Worm (Caenorhabditis elegans): ENCODE measurements around the gene fbxb-44.

Gene fbxb-44

ce11 chrII:1576030-1576429, 37.3 kb downstream of the fbxb-44 start, which contains the start of gene K05F6.10:
Gene K05F6.10, minus strand, starts transcription at chrII:1576130.
- TF ChIP-seq unc-86 (tag; optimal IDR thresholded peaks at IDR 0.05) (no peak), unc-42 (tag; optimal IDR thresholded peaks at IDR 0.05) (no peak), ahr-1 (tag; optimal IDR thresholded peaks at IDR 0.05) (no peak), lim-6 (tag; optimal IDR thresholded peaks at IDR 0.05) (no peak), syd-9 (tag; optimal IDR thresholded peaks at IDR 0.05) (no peak), mec-3 (tag; optimal IDR thresholded peaks at IDR 0.05; ENCODE audit: borderline replicate concordance) (no peak)

- TF ChIP-seq unc-86 (tag; optimal IDR thresholded peaks at IDR 0.05) (no peak), sox-4 (tag; optimal IDR thresholded peaks at IDR 0.05) (no peak), dmd-4 (tag; optimal IDR thresholded peaks at IDR 0.05; ENCODE audit: borderline replicate concordance) (no peak), pqm-1 (tag; optimal IDR thresholded peaks at IDR 0.05) (no peak), ttx-3 (tag; optimal IDR thresholded peaks at IDR 0.05) (no peak), unc-3 (GFP tag; conservative IDR thresholded peaks at IDR 0.05) (no peak), unc-3 (tag; optimal IDR thresholded peaks at IDR 0.05) (no peak), ceh-18 (tag; optimal IDR thresholded peaks at IDR 0.05) (no peak), gmeb-2 (tag; optimal IDR thresholded peaks at IDR 0.05) (no peak), ceh-9 (tag; optimal IDR thresholded peaks at IDR 0.05) (no peak), pha-4 (tag; optimal IDR thresholded peaks at IDR 0.05) (no peak), dve-1 (tag; optimal IDR thresholded peaks at IDR 0.05) (no peak), elt-2 (tag; optimal IDR thresholded peaks at IDR 0.05) (no peak), hlh-30 (tag; optimal IDR thresholded peaks at IDR 0.05; ENCODE audit: insufficient read depth) (no peak), madf-2 (tag; optimal IDR thresholded peaks at IDR 0.05) (no peak)
These were observed 38.1 kb downstream of the fbxb-44 start for ce11 chrII:1576772-1577171.

- TF ChIP-seq elt-4 (tag; optimal IDR thresholded peaks at IDR 0.05) (no peak), T23F11.4 (GFP tag; optimal IDR thresholded peaks at IDR 0.05) (no peak), rnt-1 (tag; optimal IDR thresholded peaks at IDR 0.05) (no peak), hlh-30 (tag; optimal IDR thresholded peaks at IDR 0.05; ENCODE audit: insufficient read depth) (no peak), madf-2 (tag; optimal IDR thresholded peaks at IDR 0.05) (no peak), che-1 (tag; optimal IDR thresholded peaks at IDR 0.05) (no peak), lim-6 (tag; optimal IDR thresholded peaks at IDR 0.05) (no peak), sox-2 (GFP tag; IDR thresholded peaks at IDR 0.05) (no peak), odd-2 (tag; optimal IDR thresholded peaks at IDR 0.05) (no peak), nhr-232 (tag; optimal IDR thresholded peaks at IDR 0.05) (no peak), ceh-18 (tag; optimal IDR thresholded peaks at IDR 0.05) (no peak), gmeb-2 (tag; optimal IDR thresholded peaks at IDR 0.05) (no peak), ceh-19 (GFP tag; optimal IDR thresholded peaks at IDR 0.05) (no peak), pag-3 (tag; optimal IDR thresholded peaks at IDR 0.05; ENCODE audit: borderline replicate concordance) (no peak), hlh-15 (tag; optimal IDR thresholded peaks at IDR 0.05) (no peak), F13H6.1 (tag; optimal IDR thresholded peaks at IDR 0.05) (no peak)
These were observed 41.2 kb downstream of the fbxb-44 start, which contains the start of gene math-38 for ce11 chrII:1579886-1580285. Gene math-38, minus strand, starts transcription at chrII:1579986.

ce11 chrII:1584140-1584539, 45.5 kb downstream of the fbxb-44 start, which contains the start of gene clec-21:
Gene clec-21, minus strand, starts transcription at chrII:1584240.
- TF ChIP-seq pat-9 (tag; optimal IDR thresholded peaks at IDR 0.05): no peak
- TF ChIP-seq ceh-30 (tag; optimal IDR thresholded peaks at IDR 0.05): no peak
- TF ChIP-seq npax-4 (tag; optimal IDR thresholded peaks at IDR 0.05): no peak
- no peak for TF ChIP-seq pros-1 (tag; optimal IDR thresholded peaks at IDR 0.05)
- no peak for TF ChIP-seq ceh-2 (tag; optimal IDR thresholded peaks at IDR 0.05)
- TF ChIP-seq K02D7.2 (tag; optimal IDR thresholded peaks at IDR 0.05): no peak
- TF ChIP-seq eyg-1 (tag; optimal IDR thresholded peaks at IDR 0.05): no peak
- no peak for TF ChIP-seq zip-5 (tag; optimal IDR thresholded peaks at IDR 0.05)
- no peak for TF ChIP-seq dmd-4 (tag; optimal IDR thresholded peaks at IDR 0.05; ENCODE audit: borderline replicate concordance)
- no peak for TF ChIP-seq lim-6 (tag; optimal IDR thresholded peaks at IDR 0.05)
- no peak for TF ChIP-seq ceh-19 (GFP tag; optimal IDR thresholded peaks at IDR 0.05)
- no peak for TF ChIP-seq ceh-31 (tag; optimal IDR thresholded peaks at IDR 0.05)
- no peak for TF ChIP-seq ceh-45 (GFP tag; IDR thresholded peaks at IDR 0.05)
- no peak for TF ChIP-seq sox-4 (tag; optimal IDR thresholded peaks at IDR 0.05)
- TF ChIP-seq ztf-16 (tag; optimal IDR thresholded peaks at IDR 0.05): no peak
- TF ChIP-seq C08G9.2 (tag; optimal IDR thresholded peaks at IDR 0.05): no peak
- TF ChIP-seq madf-2 (tag; optimal IDR thresholded peaks at IDR 0.05): no peak
- no peak for TF ChIP-seq ceh-18 (tag; optimal IDR thresholded peaks at IDR 0.05)

All from whole organism, late embryonic.